Worm (Caenorhabditis elegans): ENCODE measurements around the gene C09H10.9.
"Not testable (repeated sequence)": the region's sequence is repeated elsewhere in the genome, so short reads cannot be mapped to it uniquely, and the experiment has no call there.

The C09H10.9 gene

ce11 chrII:11121800-11122199, 17.5 kb downstream of the C09H10.9 start, which contains the start of gene W10C6.2:
Gene W10C6.2 (minus strand): TSS chrII:11121900.
- not testable (repeated sequence) for TF ChIP-seq gmeb-1, F13H6.1, dmd-4 (tag; optimal IDR thresholded peaks at IDR 0.05)

- no peak for TF ChIP-seq dmd-4 (tag; optimal IDR thresholded peaks at IDR 0.05)
- no peak for TF ChIP-seq lsy-2 (tag; optimal IDR thresholded peaks at IDR 0.05)
- no peak for TF ChIP-seq mdl-1 (tag; optimal IDR thresholded peaks at IDR 0.05)
- no peak for TF ChIP-seq nhr-129 (tag; optimal IDR thresholded peaks at IDR 0.05)
- TF ChIP-seq ceh-16 (tag; optimal IDR thresholded peaks at IDR 0.05): no peak
- TF ChIP-seq unc-39 (tag; optimal IDR thresholded peaks at IDR 0.05): no peak
- TF ChIP-seq egl-27 (tag; optimal IDR thresholded peaks at IDR 0.05): no peak
- no peak for TF ChIP-seq ztf-4 (tag; optimal IDR thresholded peaks at IDR 0.05)
- TF ChIP-seq unc-62 (GFP tag; optimal IDR thresholded peaks at IDR 0.05): no peak
- no peak for TF ChIP-seq ama-1 (optimal IDR thresholded peaks at IDR 0.05)
- no peak for TF ChIP-seq nhr-11 (tag; optimal IDR thresholded peaks at IDR 0.05)
- no peak for TF ChIP-seq nhr-10 (tag; optimal IDR thresholded peaks at IDR 0.05)
- no peak for TF ChIP-seq nhr-21 (tag; optimal IDR thresholded peaks at IDR 0.05)
- TF ChIP-seq lin-39 (tag; optimal IDR thresholded peaks at IDR 0.05): no peak
These were observed 20.9 kb downstream of the C09H10.9 start for ce11 chrII:11125059-11125594.

ce11 chrII:11126312-11127000, 22.2 kb downstream of the C09H10.9 start, which contains the start of the genes rps-9 and lsm-1:
Gene rps-9 (minus strand): TSS chrII:11126362.
Gene lsm-1 (plus strand): TSS chrII:11126950.
- TF ChIP-seq nhr-6 (tag; optimal IDR thresholded peaks at IDR 0.05) (no peak), lsy-2 (tag; optimal IDR thresholded peaks at IDR 0.05) (peak; percentile 80 to 98), snpc-4 (tag; optimal IDR thresholded peaks at IDR 0.05) (peak; percentile 56), nhr-129 (tag; optimal IDR thresholded peaks at IDR 0.05) (peak; percentile 53), mdl-1 (tag; optimal IDR thresholded peaks at IDR 0.05) (no peak), ztf-1 (GFP tag; conservative IDR thresholded peaks at IDR 0.05) (no peak), C34F6.9 (tag; optimal IDR thresholded peaks at IDR 0.05) (peak; percentile 75), Y55F3AM.14 (GFP tag; optimal IDR thresholded peaks at IDR 0.05) (no peak), dmd-4 (tag; optimal IDR thresholded peaks at IDR 0.05) (no peak), ama-1 (optimal IDR thresholded peaks at IDR 0.05) (no peak), nhr-12 (tag; optimal IDR thresholded peaks at IDR 0.05) (no peak), nhr-237 (tag; optimal IDR thresholded peaks at IDR 0.05) (no peak), blmp-1 (tag; optimal IDR thresholded peaks at IDR 0.05; ENCODE audit: insufficient read depth) (peak; percentile 25), unc-39 (tag; optimal IDR thresholded peaks at IDR 0.05) (no peak), zag-1 (tag; optimal IDR thresholded peaks at IDR 0.05) (no peak), crh-2 (tag; optimal IDR thresholded peaks at IDR 0.05) (peak; percentile 77), ceh-16 (tag; optimal IDR thresholded peaks at IDR 0.05) (no peak), gmeb-1 (tag; optimal IDR thresholded peaks at IDR 0.05) (peak; percentile 71), nhr-21 (tag; optimal IDR thresholded peaks at IDR 0.05) (peak; percentile 32), unc-55 (GFP tag; optimal IDR thresholded peaks at IDR 0.05) (peak; percentile 84), sma-3 (GFP tag; optimal IDR thresholded peaks at IDR 0.05) (peak; percentile 40), F13H6.1 (tag; optimal IDR thresholded peaks at IDR 0.05) (peak; percentile 40), ztf-4 (tag; optimal IDR thresholded peaks at IDR 0.05) (peak; percentile 52), elt-1 (tag; optimal IDR thresholded peaks at IDR 0.05) (no peak), fos-1 (tag; optimal IDR thresholded peaks at IDR 0.05) (peak; percentile 36), lin-11 (tag; optimal IDR thresholded peaks at IDR 0.05) (peak; percentile 81), lin-13 (GFP tag; optimal IDR thresholded peaks at IDR 0.05) (peak; percentile 68), nhr-25 (tag; optimal IDR thresholded peaks at IDR 0.05) (peak; percentile 55), peb-1 (tag; optimal IDR thresholded peaks at IDR 0.05) (no peak), unc-62 (GFP tag; optimal IDR thresholded peaks at IDR 0.05) (no peak), sem-4 (tag; optimal IDR thresholded peaks at IDR 0.05) (no peak), nhr-10 (tag; optimal IDR thresholded peaks at IDR 0.05) (no peak), nhr-11 (tag; optimal IDR thresholded peaks at IDR 0.05) (no peak), ceh-82 (tag; optimal IDR thresholded peaks at IDR 0.05) (no peak)

ce11 chrII:11127364-11127763, 23.1 kb downstream of the C09H10.9 start, which contains the start of gene F40F8.1:
Gene F40F8.1 (plus strand): TSS chrII:11127664.
- TF ChIP-seq lin-13 (GFP tag; optimal IDR thresholded peaks at IDR 0.05) (no peak), ztf-11 (tag; optimal IDR thresholded peaks at IDR 0.05) (no peak), nhr-21 (tag; optimal IDR thresholded peaks at IDR 0.05) (no peak), sem-4 (tag; optimal IDR thresholded peaks at IDR 0.05) (no peak), alr-1 (tag; optimal IDR thresholded peaks at IDR 0.05) (no peak), sma-9 (GFP tag; optimal IDR thresholded peaks at IDR 0.05) (no peak), sma-9 (tag; optimal IDR thresholded peaks at IDR 0.05) (no peak), F13H6.1 (tag; optimal IDR thresholded peaks at IDR 0.05) (no peak), dmd-4 (tag; optimal IDR thresholded peaks at IDR 0.05) (no peak), nhr-6 (tag; optimal IDR thresholded peaks at IDR 0.05) (no peak)
